Worm (Caenorhabditis elegans) whole organism, early embryonic: ENCODE results near the gene Y75B8A.28.

Source experiments
- B0310.2 ChIP-seq: sonication (generic microtip); optimal IDR thresholded peaks from 2 replicates; lab custom pipeline; 2016; ENCODE audit warnings: mild to moderate bottlenecking, missing genetic modification characterization, missing compliant biosample characterization
- F13C5.2 ChIP-seq: sonication (generic microtip); optimal IDR thresholded peaks from 2 replicates; lab custom pipeline; 2017; ENCODE audit warnings: mild to moderate bottlenecking, missing genetic modification characterization, inconsistent platforms, missing compliant biosample characterization
- aly-1 ChIP-seq: sonication (generic microtip); optimal IDR thresholded peaks from 2 replicates; lab custom pipeline; 2016; ENCODE audit warnings: missing genetic modification characterization, missing compliant biosample characterization
- ama-1 ChIP-seq: fragments of 150-350 bp; optimal IDR thresholded peaks from 2 replicates; lab custom pipeline; 2014
- ceh-13 ChIP-seq: fragments of 200-800 bp; sonication (Bioruptor generic); optimal IDR thresholded peaks from 2 replicates; lab custom pipeline; 2018; ENCODE audit warnings: mild to moderate bottlenecking, missing genetic modification characterization, missing compliant biosample characterization
- ceh-36 ChIP-seq: sonication (generic microtip); optimal IDR thresholded peaks from 2 replicates; lab custom pipeline; 2016; ENCODE audit warnings: missing genetic modification characterization, inconsistent platforms, missing compliant biosample characterization
- ets-7 ChIP-seq: sonication (generic microtip); optimal IDR thresholded peaks from 2 replicates; lab custom pipeline; 2016; ENCODE audit warnings: missing genotype, missing genetic modification characterization, missing compliant biosample characterization
- flt-1 ChIP-seq: fragments of 200-800 bp; sonication (Bioruptor generic); IDR thresholded peaks from 2 replicates; pipeline ENCODE4 v1.3.6; 2022; ENCODE audit warnings: missing genetic modification characterization, missing compliant biosample characterization
- hmbx-1 ChIP-seq: sonication (generic microtip); optimal IDR thresholded peaks from 2 replicates; lab custom pipeline; 2016; ENCODE audit warnings: mild to moderate bottlenecking, missing genetic modification characterization, missing compliant biosample characterization
- hmg-4 ChIP-seq: fragments of 200-800 bp; sonication (Bioruptor generic); optimal IDR thresholded peaks from 2 replicates; lab custom pipeline; 2018; ENCODE audit warnings: mild to moderate bottlenecking, missing genetic modification characterization, missing compliant biosample characterization
- hnd-1 ChIP-seq: sonication (generic microtip); optimal IDR thresholded peaks from 2 replicates; lab custom pipeline; 2016; ENCODE audit warnings: missing genetic modification characterization, missing compliant biosample characterization
- pes-1 ChIP-seq: fragments of 200-800 bp; sonication (Bioruptor generic); IDR thresholded peaks from 2 replicates; pipeline ENCODE4 v1.3.6; 2022; ENCODE audit warnings: missing genetic modification reagents, missing genetic modification characterization, missing compliant biosample characterization
- scrt-1 ChIP-seq: fragments of 200-800 bp; sonication (Bioruptor generic); IDR thresholded peaks from 2 replicates; pipeline ENCODE4 v1.3.6; 2022; ENCODE audit warnings: missing genetic modification characterization, missing compliant biosample characterization
- sea-1 ChIP-seq: fragments of 200-800 bp; sonication (Bioruptor generic); conservative IDR thresholded peaks from 2 replicates; pipeline ENCODE4 v1.3.6; 2022; ENCODE audit warnings: missing genetic modification characterization, missing compliant biosample characterization
- tbx-11 ChIP-seq: fragments of 200-800 bp; sonication (Bioruptor generic); IDR thresholded peaks from 2 replicates; pipeline ENCODE4 v1.3.6; 2022; ENCODE audit warnings: missing genetic modification characterization, missing compliant biosample characterization
- tbx-37 ChIP-seq: fragments of 200-800 bp; sonication (Bioruptor generic); conservative IDR thresholded peaks from 2 replicates; pipeline ENCODE4 v1.3.6; 2022; ENCODE audit warnings: missing genetic modification reagents, missing genetic modification characterization, missing compliant biosample characterization
- tra-4 ChIP-seq: sonication (generic microtip); optimal IDR thresholded peaks from 2 replicates; lab custom pipeline; 2017; ENCODE audit warnings: missing genetic modification characterization, missing compliant biosample characterization

The Y75B8A.28 gene

DNA sequence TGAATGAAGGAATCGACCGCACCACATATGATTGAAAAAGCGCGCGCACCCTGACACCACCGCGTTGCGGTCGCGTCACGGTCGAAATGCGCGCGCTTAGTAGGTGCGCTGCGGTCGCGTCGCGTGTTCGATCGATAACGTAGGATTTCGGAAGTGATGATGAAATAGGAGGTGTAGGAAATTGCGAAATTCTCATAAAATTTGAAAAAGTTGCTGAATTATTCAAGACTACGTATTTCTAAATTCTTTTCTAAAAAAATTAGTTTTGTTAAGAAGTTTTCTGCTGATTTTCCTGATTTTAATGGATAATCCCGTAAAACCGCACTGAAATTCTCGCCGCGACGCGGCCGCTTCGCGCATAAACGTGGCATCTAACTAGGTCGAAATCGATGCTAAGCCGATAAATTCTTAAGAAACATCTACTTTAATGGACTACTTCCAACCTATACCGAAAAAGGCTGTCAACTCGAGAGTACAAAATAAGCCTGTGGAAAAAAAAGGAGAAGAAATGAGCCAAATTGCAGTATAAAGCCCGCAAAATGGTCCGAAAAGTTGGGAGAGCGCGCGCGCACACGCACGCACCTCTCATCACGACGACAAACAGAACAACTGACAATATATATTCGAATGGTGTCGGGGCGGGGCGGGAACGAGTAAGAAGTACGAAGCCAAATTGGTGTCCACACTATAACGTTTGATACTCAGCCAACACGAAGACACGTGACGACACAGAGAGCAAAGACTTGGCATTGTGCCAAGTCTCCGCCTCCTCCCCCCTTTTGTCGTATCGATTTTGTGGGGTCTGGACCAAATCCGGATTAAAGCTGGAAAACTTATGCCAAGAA lies 49.8 kb downstream of the Y75B8A.28 start, which contains the start of gene his-72:
his-72 (minus strand) TSS at position 589 of the 845 bp plus-strand sequence.
- TF ChIP-seq ceh-13 (no peak), hmg-4 (peak; percentile 55), ama-1 (lab: Kevin White, UChicago) (peak; percentile 97), pes-1 (GFP tag; lab: Robert Waterston, UW) (peak; percentile 57; the same call in 1 of the 2 replicates), hmbx-1 (tag; lab: Kevin White, UChicago) (no peak), F13C5.2 (tag; lab: Kevin White, UChicago) (peak; percentile 14), ceh-36 (peak; percentile 16), ets-7 (no peak), B0310.2 (peak; percentile 45)

DNA sequence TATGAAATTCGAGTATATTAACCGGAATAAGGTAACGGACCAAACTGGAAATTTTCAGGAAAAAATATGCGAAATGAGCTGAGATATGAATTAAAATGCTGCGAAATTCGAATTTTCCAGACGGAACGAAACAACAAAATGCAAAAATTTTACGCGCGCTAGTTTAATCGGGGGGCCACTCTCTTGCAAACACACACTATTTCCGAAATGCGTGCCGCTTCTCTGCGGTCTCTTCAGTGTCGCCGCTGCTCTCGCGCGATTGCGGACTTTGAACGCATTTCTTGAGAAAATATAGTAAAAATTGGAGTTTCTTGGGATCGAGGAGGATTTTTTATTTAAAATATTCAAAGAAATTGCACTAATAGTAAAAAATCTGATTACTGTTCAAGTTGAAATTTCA lies 50.6 kb downstream of the Y75B8A.28 start:
- TF ChIP-seq hmg-4 (no peak), F13C5.2 (tag; lab: Kevin White, UChicago) (no peak)

DNA sequence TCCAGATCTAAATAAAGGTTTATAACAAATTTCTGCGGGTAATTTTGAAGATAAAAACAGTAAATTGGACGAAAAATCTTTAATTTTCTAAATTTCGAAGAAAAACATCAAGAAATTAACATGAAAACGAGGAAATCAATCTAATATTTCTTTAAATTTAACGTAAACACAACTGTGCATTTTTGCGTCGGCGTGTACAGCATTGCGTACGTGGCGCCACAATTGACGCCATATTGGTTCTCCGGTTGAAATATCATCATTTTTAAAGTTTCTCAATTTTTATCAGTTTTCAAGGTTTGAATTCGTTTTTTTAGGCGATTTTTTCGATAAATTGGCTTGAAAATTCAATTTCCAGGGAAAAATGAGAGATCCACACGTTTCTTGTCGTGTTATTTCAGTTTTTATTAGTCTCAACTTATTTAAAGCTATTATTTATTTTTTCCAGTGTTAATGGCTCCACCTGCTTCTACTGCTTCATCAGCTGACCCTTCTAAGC lies 51.2 kb downstream of the Y75B8A.28 start, which contains the start of gene rpt-6:
rpt-6 (plus strand) TSS at position 446 of the 496 bp plus-strand sequence.
- no peak for TF ChIP-seq ama-1 (lab: Kevin White, UChicago)
- TF ChIP-seq scrt-1 (GFP tag; lab: Robert Waterston, UW), result no peak
- no peak for TF ChIP-seq ceh-13
- TF ChIP-seq ets-7, result no peak

DNA sequence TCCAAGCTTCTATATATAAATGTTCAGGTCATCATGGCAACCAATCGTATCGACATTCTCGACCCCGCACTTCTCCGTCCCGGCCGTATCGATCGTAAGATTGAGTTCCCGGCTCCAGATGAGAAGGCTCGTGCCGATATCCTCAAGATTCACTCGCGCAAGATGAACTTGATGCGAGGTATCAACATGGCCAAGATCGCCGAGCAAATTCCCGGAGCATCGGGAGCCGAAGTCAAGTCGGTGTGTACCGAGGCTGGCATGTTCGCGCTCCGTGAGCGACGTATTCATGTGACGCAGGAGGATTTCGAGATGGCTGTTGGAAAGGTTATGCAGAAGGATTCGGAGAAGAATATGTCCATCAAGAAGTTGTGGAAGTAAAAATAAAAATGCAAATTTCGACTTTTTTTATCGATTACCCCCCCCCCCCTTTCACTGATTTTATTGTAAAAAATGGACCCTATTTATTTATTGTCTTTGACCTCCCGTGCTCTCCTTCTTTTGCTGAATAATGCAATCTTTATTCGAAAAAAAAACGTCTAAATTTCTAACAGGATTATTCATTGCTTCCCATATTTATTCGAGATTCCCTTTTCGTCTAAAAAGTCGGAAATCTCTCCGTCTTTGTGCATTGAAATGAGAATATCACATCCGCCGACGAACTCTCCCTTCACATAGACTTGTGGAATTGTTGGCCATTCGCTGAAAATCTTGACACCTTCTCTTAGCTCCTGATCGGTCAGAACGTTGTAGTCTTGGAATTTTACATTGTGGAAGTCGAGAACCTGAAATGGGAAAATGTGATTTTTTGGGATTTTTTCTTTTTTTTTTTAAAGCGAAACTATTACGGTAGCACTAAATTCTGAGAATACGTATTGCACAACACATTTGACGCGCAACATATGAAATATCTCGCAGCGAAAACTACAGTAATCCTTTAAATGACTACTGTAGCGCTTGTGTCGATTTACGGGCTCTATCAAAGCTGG lies 53.5 kb downstream of the Y75B8A.28 start:
- no peak for TF ChIP-seq tbx-11 (GFP tag; lab: Robert Waterston, UW)
- no peak for TF ChIP-seq ceh-13
- TF ChIP-seq F13C5.2 (tag; lab: Kevin White, UChicago), result no peak
- no peak for TF ChIP-seq hnd-1 (tag; lab: Kevin White, UChicago)
- TF ChIP-seq ceh-36, result no peak
- no peak for TF ChIP-seq hmbx-1 (tag; lab: Kevin White, UChicago)
- no peak for TF ChIP-seq ets-7
- no peak for TF ChIP-seq scrt-1 (GFP tag; lab: Robert Waterston, UW)
- TF ChIP-seq tbx-37 (GFP tag; lab: Robert Waterston, UW), result no peak
- no peak for TF ChIP-seq flt-1 (GFP tag; lab: Robert Waterston, UW)
- TF ChIP-seq sea-1, result no peak
- no peak for TF ChIP-seq ama-1 (lab: Kevin White, UChicago)

DNA sequence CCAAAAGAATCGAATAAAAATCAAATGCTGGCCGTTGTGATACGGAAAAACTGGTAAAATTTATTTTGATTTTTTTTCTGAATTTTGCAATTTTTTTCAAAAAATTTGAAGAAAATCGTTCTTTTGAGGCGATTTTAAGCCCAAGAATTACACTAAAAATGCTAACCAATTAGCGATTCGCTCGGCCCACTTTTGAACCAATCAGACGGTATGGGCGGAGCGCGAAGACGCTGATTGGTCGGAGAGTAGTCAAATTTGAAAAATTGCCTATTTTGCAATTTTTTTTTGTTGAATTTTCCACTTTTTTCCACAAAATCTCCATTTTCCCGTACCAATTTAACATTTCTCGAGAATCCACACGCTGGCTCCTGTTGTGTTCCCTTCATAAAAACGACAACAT lies 54.4 kb downstream of the Y75B8A.28 start:
- TF ChIP-seq ceh-36 (no peak), tra-4 (no peak), flt-1 (GFP tag; lab: Robert Waterston, UW) (no peak), tbx-11 (GFP tag; lab: Robert Waterston, UW) (no peak), ets-7 (no peak), sea-1 (no peak), hmbx-1 (tag; lab: Kevin White, UChicago) (no peak), ceh-13 (no peak), scrt-1 (GFP tag; lab: Robert Waterston, UW) (no peak), F13C5.2 (tag; lab: Kevin White, UChicago) (no peak), B0310.2 (no peak), aly-1 (no peak)
